Fruit fly (Drosophila melanogaster): ENCODE measurements around the gene rha.

Gene rha

dm6 chr3R:25339952-25340351 is at the start of gene rha:
Gene rha (plus strand): TSS chr3R:25340252.
- no peak for TF ChIP-seq CTCF (optimal IDR thresholded peaks at IDR 0.05)
- TF ChIP-seq CG8478 (optimal IDR thresholded peaks at IDR 0.05): no peak

- TF ChIP-seq CG8478 (optimal IDR thresholded peaks at IDR 0.05) (no peak), CTCF (optimal IDR thresholded peaks at IDR 0.05) (no peak)
Measured at dm6 chr3R:25292864-25293284, 47.2 kb upstream of the rha start, which contains the start of gene CG31098. Gene CG31098 (minus strand): TSS chr3R:25292977.

dm6 chr3R:25295320-25296020 is 44.6 kb upstream of the rha start, which contains the start of gene CG31102:
Gene CG31102 (minus strand): TSS chr3R:25295594.
- TF ChIP-seq CTCF (optimal IDR thresholded peaks at IDR 0.05): no peak
- no peak for TF ChIP-seq CG8478 (optimal IDR thresholded peaks at IDR 0.05)

- no peak for TF ChIP-seq CTCF (optimal IDR thresholded peaks at IDR 0.05)
- no peak for TF ChIP-seq CG8478 (optimal IDR thresholded peaks at IDR 0.05)
Measured at dm6 chr3R:25297678-25298077, 42.4 kb upstream of the rha start, which contains the start of gene CG31097. Gene CG31097 (minus strand): TSS chr3R:25297778.

dm6 chr3R:25299507-25299964 is 40.5 kb upstream of the rha start, which contains the start of gene CG31288:
Gene CG31288 (minus strand): TSS chr3R:25299557.
- TF ChIP-seq CG8478 (optimal IDR thresholded peaks at IDR 0.05) (no peak), CTCF (optimal IDR thresholded peaks at IDR 0.05) (no peak)

- no peak for TF ChIP-seq CG8478 (optimal IDR thresholded peaks at IDR 0.05)
Measured at dm6 chr3R:25300575-25300974, 39.5 kb upstream of the rha start, which contains the start of gene CG13659. Gene CG13659 (plus strand): TSS chr3R:25300891.

dm6 chr3R:25302239-25302638 is 37.8 kb upstream of the rha start, which contains the start of gene CG31370:
Gene CG31370 (plus strand): TSS chr3R:25302464.
- TF ChIP-seq CG8478 (optimal IDR thresholded peaks at IDR 0.05) (no peak), CTCF (optimal IDR thresholded peaks at IDR 0.05) (no peak)

- TF ChIP-seq CTCF (optimal IDR thresholded peaks at IDR 0.05) (no peak), CG8478 (optimal IDR thresholded peaks at IDR 0.05) (no peak)
Measured at dm6 chr3R:25303857-25304440, 36.1 kb upstream of the rha start, which contains the start of gene CG31436. Gene CG31436 (plus strand): TSS chr3R:25304137.

- TF ChIP-seq CG8478 (optimal IDR thresholded peaks at IDR 0.05) (no peak), CTCF (optimal IDR thresholded peaks at IDR 0.05) (no peak)
Measured at dm6 chr3R:25305822-25306544, 34.1 kb upstream of the rha start.

- TF ChIP-seq CTCF (optimal IDR thresholded peaks at IDR 0.05) (no peak), CG8478 (optimal IDR thresholded peaks at IDR 0.05) (no peak)
Measured at dm6 chr3R:25308228-25308627, 31.8 kb upstream of the rha start, which contains the start of gene CG10550. Gene CG10550 (minus strand): TSS chr3R:25308391.

dm6 chr3R:25309175-25309574 is 30.9 kb upstream of the rha start:
- TF ChIP-seq CG8478 (optimal IDR thresholded peaks at IDR 0.05) (no peak), CTCF (optimal IDR thresholded peaks at IDR 0.05) (no peak)

dm6 chr3R:25310843-25311242 is 29.2 kb upstream of the rha start, which contains the start of gene CG31099:
Gene CG31099 (minus strand): TSS chr3R:25310943.
- TF ChIP-seq CG8478 (optimal IDR thresholded peaks at IDR 0.05): no peak
- TF ChIP-seq CTCF (optimal IDR thresholded peaks at IDR 0.05): no peak

dm6 chr3R:25312583-25312982 is 27.5 kb upstream of the rha start:
- TF ChIP-seq CG8478 (optimal IDR thresholded peaks at IDR 0.05) (no peak), CTCF (optimal IDR thresholded peaks at IDR 0.05) (peak; percentile 69 to 78)

dm6 chr3R:25313771-25314170 is 26.3 kb upstream of the rha start, which contains the start of gene CG31087:
Gene CG31087 (minus strand): TSS chr3R:25313833.
- TF ChIP-seq CTCF (optimal IDR thresholded peaks at IDR 0.05) (no peak), CG8478 (optimal IDR thresholded peaks at IDR 0.05) (no peak)

- TF ChIP-seq CTCF (optimal IDR thresholded peaks at IDR 0.05) (no peak), CG8478 (optimal IDR thresholded peaks at IDR 0.05) (no peak)
Measured at dm6 chr3R:25316016-25316415, 24.0 kb upstream of the rha start, which contains the start of gene CG10559. Gene CG10559 (minus strand): TSS chr3R:25316116.
